Fruit fly (Drosophila melanogaster): ENCODE measurements around the gene mei-38.

dm6 chrX:1454837-1455236 lies 22.0 kb upstream of the mei-38 start:
- TF ChIP-seq Lpt (GFP tag; optimal IDR thresholded peaks at IDR 0.05) (no peak), CG14050 (GFP tag; IDR thresholded peaks at IDR 0.05) (no peak), CG17328 (GFP tag; IDR thresholded peaks at IDR 0.05) (no peak), CG15073 (GFP tag; optimal IDR thresholded peaks at IDR 0.05) (no peak), CG16779 (GFP tag; IDR thresholded peaks at IDR 0.05) (no peak), inv (GFP tag; IDR thresholded peaks at IDR 0.05; ENCODE audit: partially characterized antibody) (no peak), HHEX (GFP tag; optimal IDR thresholded peaks at IDR 0.05) (no peak), twi (tag; optimal IDR thresholded peaks at IDR 0.05) (no peak), so (GFP tag; IDR thresholded peaks at IDR 0.05) (no peak), CG3281 (GFP tag; optimal IDR thresholded peaks at IDR 0.05) (no peak), her (GFP tag; optimal IDR thresholded peaks at IDR 0.05) (no peak)
